Fruit fly (Drosophila melanogaster) Kc167 (cell line): ENCODE data around the gene Vdup1.

Source experiments
- Myc ChIP-seq: fragments of >200 bp; optimal IDR thresholded peaks from 2 replicates; lab custom pipeline; 2017; ENCODE audit warnings: missing external identifiers
- Sin3A ChIP-seq: fragments of >200 bp; optimal IDR thresholded peaks from 2 replicates; lab custom pipeline; 2018; ENCODE audit warnings: missing external identifiers
- h ChIP-seq: fragments of >200 bp; optimal IDR thresholded peaks from 3 replicates; lab custom pipeline; 2018; ENCODE audit warnings: missing external identifiers
- insv ChIP-seq: fragments of >200 bp; optimal IDR thresholded peaks from 3 replicates; lab custom pipeline; 2018; ENCODE audit warnings: missing external identifiers
- psq ChIP-seq: fragments of >200 bp; optimal IDR thresholded peaks from 2 replicates; lab custom pipeline; 2017; ENCODE audit warnings: missing external identifiers
- ttk ChIP-seq: sonication (Bioruptor generic); optimal IDR thresholded peaks from 2 replicates; lab custom pipeline; 2017; ENCODE audit warnings: missing external identifiers

The Vdup1 gene

dm6 chr3L:165981-166788 is 12.6 kb downstream of the Vdup1 start:
- no peak for TF ChIP-seq psq (lab: Kevin White, UChicago)
- no peak for TF ChIP-seq Sin3A (lab: Kevin White, UChicago)
- no peak for TF ChIP-seq h
- no peak for TF ChIP-seq Myc
- no peak for TF ChIP-seq insv (lab: Kevin White, UChicago)
- no peak for TF ChIP-seq ttk (lab: Kevin White, UChicago)

dm6 chr3L:161833-162587 is 16.8 kb downstream of the Vdup1 start:
- no peak for TF ChIP-seq insv (lab: Kevin White, UChicago)
- no peak for TF ChIP-seq ttk (lab: Kevin White, UChicago)
- no peak for TF ChIP-seq Myc
- no peak for TF ChIP-seq Sin3A (lab: Kevin White, UChicago)
- TF ChIP-seq h, result no peak
- no peak for TF ChIP-seq psq (lab: Kevin White, UChicago)

dm6 chr3L:160446-161094 is 18.2 kb downstream of the Vdup1 start:
- TF ChIP-seq ttk (lab: Kevin White, UChicago) (no peak), psq (lab: Kevin White, UChicago) (no peak), insv (lab: Kevin White, UChicago) (no peak), Sin3A (lab: Kevin White, UChicago) (no peak), Myc (no peak), h (no peak)

dm6 chr3L:159406-160084 is 19.2 kb downstream of the Vdup1 start:
- TF ChIP-seq ttk (lab: Kevin White, UChicago) (no peak), insv (lab: Kevin White, UChicago) (no peak), psq (lab: Kevin White, UChicago) (no peak), Myc (no peak), Sin3A (lab: Kevin White, UChicago) (no peak), h (no peak)

- TF ChIP-seq h, result no peak
- TF ChIP-seq Sin3A (lab: Kevin White, UChicago), result no peak
- TF ChIP-seq Myc, result no peak
- no peak for TF ChIP-seq ttk (lab: Kevin White, UChicago)
- no peak for TF ChIP-seq insv (lab: Kevin White, UChicago)
- TF ChIP-seq psq (lab: Kevin White, UChicago), result no peak
These were observed 21.0 kb downstream of the Vdup1 start for dm6 chr3L:157674-158179.

- TF ChIP-seq Sin3A (lab: Kevin White, UChicago) (no peak), h (no peak), ttk (lab: Kevin White, UChicago) (no peak), psq (lab: Kevin White, UChicago) (no peak), Myc (no peak), insv (lab: Kevin White, UChicago) (no peak)
These were observed 22.0 kb downstream of the Vdup1 start for dm6 chr3L:156591-157303.

- TF ChIP-seq Sin3A (lab: Kevin White, UChicago) (no peak), insv (lab: Kevin White, UChicago) (no peak), Myc (no peak), psq (lab: Kevin White, UChicago) (no peak), h (no peak), ttk (lab: Kevin White, UChicago) (no peak)
These were observed 25.1 kb downstream of the Vdup1 start for dm6 chr3L:153670-154069.

- TF ChIP-seq Myc (no peak), ttk (lab: Kevin White, UChicago) (no peak), psq (lab: Kevin White, UChicago) (no peak), insv (lab: Kevin White, UChicago) (no peak), h (no peak), Sin3A (lab: Kevin White, UChicago) (no peak)
These were observed 26.3 kb downstream of the Vdup1 start, which contains the start of the genes Dic61B and p130CAS for dm6 chr3L:152489-152888. Gene Dic61B, minus strand, starts transcription at chr3L:152589. Gene p130CAS, plus strand, starts transcription at chr3L:152884.

dm6 chr3L:145998-146576 is 32.7 kb downstream of the Vdup1 start, which contains the start of gene CG6845:
Gene CG6845, plus strand, starts transcription at chr3L:146433.
- no peak for TF ChIP-seq insv (lab: Kevin White, UChicago)

dm6 chr3L:140838-141559 is 37.8 kb downstream of the Vdup1 start:
- TF ChIP-seq Sin3A (lab: Kevin White, UChicago), result no peak
- TF ChIP-seq psq (lab: Kevin White, UChicago), result no peak
- no peak for TF ChIP-seq h
- no peak for TF ChIP-seq insv (lab: Kevin White, UChicago)
- TF ChIP-seq ttk (lab: Kevin White, UChicago), result no peak
